Worm (Caenorhabditis elegans) whole organism, midembryonic: ENCODE results near the gene str-232.

Source experiments
- T22C8.4 ChIP-seq: fragments of 200-800 bp; sonication (Bioruptor generic); IDR thresholded peaks from 2 replicates; pipeline ENCODE4 v1.3.6; 2022; ENCODE audit warnings: missing genetic modification characterization, missing compliant biosample characterization
- cog-1 ChIP-seq: sonication (generic microtip); optimal IDR thresholded peaks from 2 replicates; lab custom pipeline; 2016; ENCODE audit warnings: missing genetic modification characterization, missing compliant biosample characterization
- flt-1 ChIP-seq: fragments of 200-800 bp; sonication (Bioruptor generic); IDR thresholded peaks from 2 replicates; pipeline ENCODE4 v1.3.6; 2022; ENCODE audit warnings: missing genetic modification characterization, missing compliant biosample characterization
- klf-2 ChIP-seq: fragments of 200-800 bp; sonication (Bioruptor generic); conservative IDR thresholded peaks from 2 replicates; pipeline ENCODE4 v1.3.6; 2022; ENCODE audit warnings: missing genetic modification reagents, missing genetic modification characterization, missing compliant biosample characterization
- med-1 ChIP-seq: sonication (generic microtip); optimal IDR thresholded peaks from 2 replicates; lab custom pipeline; 2017; ENCODE audit warnings: missing genetic modification characterization, mild to moderate bottlenecking, missing compliant biosample characterization, antibody characterized with exemption, missing genetic modification reagents; ENCODE audit not compliant: insufficient read depth
- ref-1 ChIP-seq: fragments of 200-800 bp; sonication (Bioruptor generic); conservative IDR thresholded peaks from 2 replicates; pipeline ENCODE4 v1.3.6; 2022; ENCODE audit warnings: missing genetic modification reagents, missing genetic modification characterization, missing compliant biosample characterization
- tab-1 ChIP-seq: fragments of 200-800 bp; sonication (Bioruptor generic); IDR thresholded peaks from 2 replicates; pipeline ENCODE4 v1.3.6; 2022; ENCODE audit warnings: missing genetic modification characterization, missing compliant biosample characterization
- ztf-23 ChIP-seq: fragments of 200-800 bp; sonication (Bioruptor generic); IDR thresholded peaks from 2 replicates; pipeline ENCODE4 v1.3.6; 2022; ENCODE audit warnings: missing genetic modification reagents, missing genetic modification characterization, missing compliant biosample characterization
- ztf-29 ChIP-seq: fragments of 200-800 bp; sonication (Bioruptor generic); IDR thresholded peaks from 2 replicates; pipeline ENCODE4 v1.3.6; 2022; ENCODE audit warnings: missing genetic modification reagents, missing genetic modification characterization, missing compliant biosample characterization

Gene str-232

ce11 chrV:15978232-15978764, 37.3 kb downstream of the str-232 start, which contains the start of gene oac-20:
TSS of gene oac-20 (plus strand) at chrV:15978714.
- TF ChIP-seq flt-1: no peak
- no peak for TF ChIP-seq klf-2 (GFP tag; lab: Robert Waterston, UW)
- TF ChIP-seq ref-1 (GFP tag; lab: Robert Waterston, UW): no peak
- TF ChIP-seq med-1 (GFP tag; lab: Kevin White, UChicago): no peak
- no peak for TF ChIP-seq ztf-29 (GFP tag; lab: Robert Waterston, UW)
- no peak for TF ChIP-seq cog-1 (tag; lab: Kevin White, UChicago)
- no peak for TF ChIP-seq T22C8.4 (GFP tag; lab: Robert Waterston, UW)
- no peak for TF ChIP-seq ztf-23
- no peak for TF ChIP-seq tab-1 (GFP tag; lab: Robert Waterston, UW)

DNA sequence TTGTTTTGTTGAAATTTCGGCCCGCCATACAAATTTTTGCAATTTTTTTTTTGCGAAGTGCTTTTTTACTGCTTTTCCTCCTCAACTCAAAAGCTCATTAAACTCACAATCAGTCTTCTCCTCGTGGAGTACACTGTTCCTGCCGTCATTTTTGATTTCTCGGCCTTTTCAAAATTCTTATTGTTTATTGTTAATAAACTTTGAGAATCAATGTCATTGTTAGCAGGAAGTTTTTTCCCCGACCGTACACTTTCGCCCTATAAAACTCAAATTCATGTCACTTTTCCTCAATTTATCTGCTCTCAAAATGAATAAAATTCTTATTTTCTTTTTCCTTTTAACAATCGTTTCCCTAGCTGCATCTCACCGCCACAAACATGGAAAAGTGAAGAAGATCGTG, 39.7 kb downstream of the str-232 start, which contains the start of gene clec-232:
Gene clec-232 (plus strand): TSS at position 301 of the 400 bp plus-strand sequence.
- TF ChIP-seq cog-1 (tag; lab: Kevin White, UChicago): no peak
- TF ChIP-seq T22C8.4 (GFP tag; lab: Robert Waterston, UW): no peak
- TF ChIP-seq ztf-23: no peak
- TF ChIP-seq ref-1 (GFP tag; lab: Robert Waterston, UW): no peak

- TF ChIP-seq flt-1: no peak
- no peak for TF ChIP-seq ref-1 (GFP tag; lab: Robert Waterston, UW)
- no peak for TF ChIP-seq ztf-29 (GFP tag; lab: Robert Waterston, UW)
- no peak for TF ChIP-seq T22C8.4 (GFP tag; lab: Robert Waterston, UW)
Observed at ce11 chrV:15974836-15975235, 40.7 kb downstream of the str-232 start, which contains the start of gene sru-22. TSS of gene sru-22 (minus strand) at chrV:15974936.

DNA sequence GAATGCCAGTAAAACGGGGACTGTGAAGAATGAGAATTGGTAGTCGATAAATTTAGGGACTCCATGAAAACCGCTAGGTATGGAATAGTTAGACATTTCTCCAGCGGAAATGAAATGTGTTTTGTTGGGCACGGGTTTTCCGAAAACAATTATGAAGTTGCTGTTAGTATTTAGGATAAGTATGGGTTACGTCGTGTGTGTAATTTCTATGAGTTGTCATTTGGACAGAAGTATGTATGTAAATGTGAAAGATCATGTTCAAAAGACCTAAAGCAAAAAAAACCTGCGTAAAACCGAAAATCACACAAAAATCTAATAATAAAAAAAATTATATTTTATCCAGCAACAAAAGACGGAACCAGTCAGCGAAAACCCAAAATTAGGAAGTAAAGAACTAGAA, 43.1 kb downstream of the str-232 start, which contains the start of gene sru-23:
Gene sru-23 (minus strand): TSS at position 101 of the 400 bp plus-strand sequence.
- TF ChIP-seq flt-1: no peak
- TF ChIP-seq cog-1 (tag; lab: Kevin White, UChicago): no peak
- no peak for TF ChIP-seq tab-1 (GFP tag; lab: Robert Waterston, UW)
- TF ChIP-seq T22C8.4 (GFP tag; lab: Robert Waterston, UW): no peak
- no peak for TF ChIP-seq ref-1 (GFP tag; lab: Robert Waterston, UW)
- TF ChIP-seq ztf-23: no peak
- TF ChIP-seq ztf-29 (GFP tag; lab: Robert Waterston, UW): no peak
- TF ChIP-seq klf-2 (GFP tag; lab: Robert Waterston, UW): no peak
- no peak for TF ChIP-seq med-1 (GFP tag; lab: Kevin White, UChicago)

- TF ChIP-seq cog-1 (tag; lab: Kevin White, UChicago) (no peak), flt-1 (no peak), T22C8.4 (GFP tag; lab: Robert Waterston, UW) (no peak), klf-2 (GFP tag; lab: Robert Waterston, UW) (no peak)
Observed at ce11 chrV:15970820-15971219, 44.7 kb downstream of the str-232 start.

DNA sequence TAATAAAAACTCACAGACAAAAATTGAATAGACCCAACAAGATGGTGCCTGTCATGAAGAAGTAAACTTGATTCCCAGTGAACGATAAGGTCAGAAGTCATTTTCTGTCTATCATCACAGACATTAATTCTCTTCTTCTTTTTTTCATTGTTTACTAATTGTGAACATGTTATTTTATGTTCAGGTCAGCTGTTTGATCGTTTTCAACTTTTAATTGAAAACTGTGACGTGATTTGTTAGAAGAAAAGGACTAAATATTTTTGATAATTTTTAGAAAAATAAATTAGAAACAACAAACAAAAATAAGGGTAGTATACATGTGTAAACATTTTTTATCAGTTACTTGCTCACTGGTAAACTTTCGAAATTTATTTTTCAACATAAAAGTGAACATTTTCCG, 45.9 kb downstream of the str-232 start, which contains the start of gene F36G9.7:
Gene F36G9.7 (minus strand): TSS at position 101 of the 400 bp plus-strand sequence.
- no peak for TF ChIP-seq ref-1 (GFP tag; lab: Robert Waterston, UW)
- TF ChIP-seq klf-2 (GFP tag; lab: Robert Waterston, UW): no peak

ce11 chrV:15967542-15967941, 48.0 kb downstream of the str-232 start, which contains the start of gene sri-1:
TSS of gene sri-1 (minus strand) at chrV:15967642.
- TF ChIP-seq ztf-29 (GFP tag; lab: Robert Waterston, UW) (no peak), flt-1 (no peak), cog-1 (tag; lab: Kevin White, UChicago) (no peak), ref-1 (GFP tag; lab: Robert Waterston, UW) (no peak), med-1 (GFP tag; lab: Kevin White, UChicago) (no peak), ztf-23 (no peak), tab-1 (GFP tag; lab: Robert Waterston, UW) (no peak), T22C8.4 (GFP tag; lab: Robert Waterston, UW) (no peak), klf-2 (GFP tag; lab: Robert Waterston, UW) (no peak)

- TF ChIP-seq cog-1 (tag; lab: Kevin White, UChicago) (no peak), flt-1 (no peak), ztf-23 (no peak), ztf-29 (GFP tag; lab: Robert Waterston, UW) (no peak), ref-1 (GFP tag; lab: Robert Waterston, UW) (no peak), tab-1 (GFP tag; lab: Robert Waterston, UW) (no peak), med-1 (GFP tag; lab: Kevin White, UChicago) (no peak), klf-2 (GFP tag; lab: Robert Waterston, UW) (no peak), T22C8.4 (GFP tag; lab: Robert Waterston, UW) (no peak)
Observed at ce11 chrV:15965114-15965513, 50.4 kb downstream of the str-232 start, which contains the start of gene sri-2. TSS of gene sri-2 (minus strand) at chrV:15965214.
